Worm (Caenorhabditis elegans) whole organism, L4 larva: ENCODE results near the gene sel-8.

Experiments used
- D1046.2 ChIP-seq: fragments of 200-800 bp; sonication (Bioruptor generic); IDR thresholded peaks from 2 replicates; pipeline ENCODE4 v1.3.6; 2022; ENCODE audit warnings: missing genetic modification characterization, missing compliant biosample characterization
- F37D6.2 ChIP-seq: sonication (generic microtip); optimal IDR thresholded peaks from 2 replicates; lab custom pipeline; 2016; ENCODE audit warnings: mild to moderate bottlenecking, missing genetic modification characterization, missing compliant biosample characterization
- T20F7.1 ChIP-seq: fragments of 200-800 bp; sonication (Bioruptor generic); optimal IDR thresholded peaks from 2 replicates; lab custom pipeline; 2018; ENCODE audit warnings: mild to moderate bottlenecking, missing genetic modification characterization, missing compliant biosample characterization
- Y48G9A.11 ChIP-seq: fragments of 200-800 bp; sonication (Bioruptor generic); IDR thresholded peaks from 2 replicates; pipeline ENCODE4 v1.3.6; 2022; ENCODE audit warnings: missing genetic modification reagents, missing genetic modification characterization, missing compliant biosample characterization
- Y5F2A.4 ChIP-seq: fragments of 200-800 bp; sonication (Bioruptor generic); optimal IDR thresholded peaks from 2 replicates; lab custom pipeline; 2018; ENCODE audit warnings: mild to moderate bottlenecking, missing genetic modification characterization, missing compliant biosample characterization
- ZK546.5 ChIP-seq, 2 experiments: sonication (generic microtip); optimal IDR thresholded peaks; 2 replicates each; lab custom pipeline; 2017; ENCODE audit warnings: missing biosample characterization in 2 of 2, missing genetic modification characterization in 2 of 2
- aha-1 ChIP-seq: fragments of 150-350 bp; peaks from one replicate; lab custom pipeline; 2014; ENCODE audit warnings: missing biosample characterization, missing genetic modification characterization
- ceh-32 ChIP-seq: sonication (generic microtip); optimal IDR thresholded peaks from 2 replicates; lab custom pipeline; 2016; ENCODE audit warnings: mild to moderate bottlenecking, missing genetic modification characterization, missing compliant biosample characterization; ENCODE audit not compliant: poor library complexity
- daf-16 ChIP-seq, 3 experiments: sonication (generic microtip); optimal IDR thresholded peaks; 2 replicates each; lab custom pipeline; 2016 to 2017; ENCODE audit warnings: missing genetic modification characterization in 3 of 3, missing genetic modification reagents in 3 of 3, mild to moderate bottlenecking in 2 of 3, missing compliant biosample characterization in 2 of 3, missing biosample characterization in 1 of 3, moderate library complexity in 1 of 3
- daf-19 ChIP-seq: fragments of 200-800 bp; sonication (Bioruptor generic); conservative IDR thresholded peaks from 2 replicates; pipeline ENCODE4 v1.3.6; 2022; ENCODE audit warnings: missing genetic modification characterization, missing compliant biosample characterization
- daf-8 ChIP-seq: fragments of 200-800 bp; sonication (Bioruptor generic); IDR thresholded peaks from 2 replicates; pipeline ENCODE4 v1.3.6; 2022; ENCODE audit warnings: missing genetic modification characterization, missing compliant biosample characterization
- dmd-6 ChIP-seq: fragments of 200-800 bp; sonication (Bioruptor generic); IDR thresholded peaks from 2 replicates; pipeline ENCODE4 v1.3.6; 2022; ENCODE audit warnings: missing genetic modification reagents, missing genetic modification characterization, missing compliant biosample characterization
- dmd-9 ChIP-seq: fragments of 200-800 bp; sonication (Bioruptor generic); IDR thresholded peaks from 2 replicates; pipeline ENCODE4 v1.3.6; 2022; ENCODE audit warnings: missing genetic modification reagents, missing genetic modification characterization, missing compliant biosample characterization
- duxl-1 ChIP-seq: sonication (generic microtip); optimal IDR thresholded peaks from 2 replicates; lab custom pipeline; 2016; ENCODE audit warnings: mild to moderate bottlenecking, missing genetic modification characterization, moderate library complexity, missing compliant biosample characterization; ENCODE audit not compliant: poor library complexity
- dve-1 ChIP-seq: sonication (generic microtip); optimal IDR thresholded peaks from 2 replicates; lab custom pipeline; 2017; ENCODE audit warnings: antibody characterized with exemption, mild to moderate bottlenecking, missing genetic modification characterization, missing compliant biosample characterization; ENCODE audit not compliant: insufficient read depth
- egl-27 ChIP-seq: sonication (generic microtip); optimal IDR thresholded peaks from 3 replicates; lab custom pipeline; 2017; ENCODE audit warnings: missing biosample characterization, missing genetic modification reagents, missing genetic modification characterization
- hlh-11 ChIP-seq: fragments of 200-800 bp; sonication (Bioruptor generic); optimal IDR thresholded peaks from 2 replicates; lab custom pipeline; 2018; ENCODE audit warnings: mild to moderate bottlenecking, missing genetic modification characterization, missing compliant biosample characterization
- hmg-1.1 ChIP-seq: fragments of 200-800 bp; sonication (Bioruptor generic); IDR thresholded peaks from 2 replicates; pipeline ENCODE4 v1.3.6; 2022; ENCODE audit warnings: missing genetic modification reagents, missing genetic modification characterization, missing compliant biosample characterization
- jun-1 ChIP-seq: fragments of 150-350 bp; optimal IDR thresholded peaks from 2 replicates; lab custom pipeline; 2014; ENCODE audit warnings: missing biosample characterization, missing genetic modification reagents, missing genetic modification characterization
- lim-7 ChIP-seq: fragments of 200-800 bp; sonication (Bioruptor generic); IDR thresholded peaks from 2 replicates; pipeline ENCODE4 v1.3.6; 2022; ENCODE audit warnings: missing genetic modification characterization, missing compliant biosample characterization
- lin-1 ChIP-seq: fragments of 200-800 bp; sonication (Bioruptor generic); IDR thresholded peaks from 2 replicates; pipeline ENCODE4 v1.3.6; 2022; ENCODE audit warnings: missing genetic modification reagents, missing genetic modification characterization, missing compliant biosample characterization
- lir-3 ChIP-seq: sonication (generic microtip); optimal IDR thresholded peaks from 2 replicates; lab custom pipeline; 2016; ENCODE audit warnings: mild to moderate bottlenecking, missing genetic modification characterization, missing compliant biosample characterization
- mdl-1 ChIP-seq, 2 experiments: fragments of 150-350 bp in 1 of 2; sonication (generic microtip) in 1 of 2; optimal IDR thresholded peaks; 2 replicates each; lab custom pipeline; 2014 to 2017; ENCODE audit warnings: missing biosample characterization in 2 of 2, missing genetic modification characterization in 2 of 2
- mdt-29 ChIP-seq: fragments of 200-800 bp; sonication (Bioruptor generic); IDR thresholded peaks from 2 replicates; pipeline ENCODE4 v1.3.6; 2022; ENCODE audit warnings: missing genetic modification reagents, missing genetic modification characterization, missing compliant biosample characterization
- mep-1 ChIP-seq: fragments of 150-350 bp; sonication (generic microtip); optimal IDR thresholded peaks from 3 replicates; lab custom pipeline; 2014; ENCODE audit warnings: missing biosample characterization, missing genetic modification characterization
- nhr-11 ChIP-seq: fragments of 150-350 bp; optimal IDR thresholded peaks from 2 replicates; lab custom pipeline; 2014; ENCODE audit warnings: missing biosample characterization, missing genetic modification characterization
- nhr-41 ChIP-seq: fragments of 200-800 bp; sonication (Bioruptor generic); IDR thresholded peaks from 2 replicates; pipeline ENCODE4 v1.3.6; 2022; ENCODE audit warnings: missing genetic modification reagents, missing genetic modification characterization, missing compliant biosample characterization
- nhr-48 ChIP-seq: sonication (generic microtip); optimal IDR thresholded peaks from 2 replicates; lab custom pipeline; 2016; ENCODE audit warnings: mild to moderate bottlenecking, missing genetic modification characterization, missing compliant biosample characterization
- nhr-6 ChIP-seq: fragments of 150-350 bp; optimal IDR thresholded peaks from 2 replicates; lab custom pipeline; 2014; ENCODE audit warnings: missing biosample characterization, missing genetic modification characterization
- nhr-76 ChIP-seq: fragments of 150-350 bp; optimal IDR thresholded peaks from 2 replicates; lab custom pipeline; 2014; ENCODE audit warnings: missing biosample characterization, missing genetic modification characterization
- php-3 ChIP-seq: fragments of 200-800 bp; sonication (Bioruptor generic); IDR thresholded peaks from 2 replicates; pipeline ENCODE4 v1.3.6; 2022; ENCODE audit warnings: missing genetic modification reagents, missing genetic modification characterization, missing compliant biosample characterization
- pqm-1 ChIP-seq: sonication (generic microtip); optimal IDR thresholded peaks from 2 replicates; lab custom pipeline; 2017; ENCODE audit warnings: missing biosample characterization, missing genetic modification characterization
- set-16 ChIP-seq: fragments of 200-800 bp; sonication (Bioruptor generic); IDR thresholded peaks from 2 replicates; pipeline ENCODE4 v1.3.6; 2022; ENCODE audit warnings: missing genetic modification reagents, missing genetic modification characterization, missing compliant biosample characterization
- skn-1 ChIP-seq: fragments of 150-350 bp; optimal IDR thresholded peaks from 2 replicates; lab custom pipeline; 2014; ENCODE audit warnings: missing biosample characterization, missing genetic modification characterization
- tag-97 ChIP-seq: fragments of 200-800 bp; sonication (Bioruptor generic); IDR thresholded peaks from 2 replicates; pipeline ENCODE4 v1.3.6; 2022; ENCODE audit warnings: missing genetic modification characterization, missing compliant biosample characterization
- tra-1 ChIP-seq: fragments of 200-800 bp; sonication (Bioruptor generic); IDR thresholded peaks from 2 replicates; pipeline ENCODE4 v1.3.6; 2022; ENCODE audit warnings: missing genetic modification reagents, missing genetic modification characterization, missing compliant biosample characterization
- unc-130 ChIP-seq: sonication (generic microtip); optimal IDR thresholded peaks from 2 replicates; lab custom pipeline; 2016; ENCODE audit warnings: missing genetic modification reagents, missing genetic modification characterization, missing compliant biosample characterization
- unc-62 ChIP-seq, 3 experiments: fragments of 150-350 bp in 1 of 3; sonication (generic microtip); optimal IDR thresholded peaks in 2 of 3; peaks in 1 of 3; 1 replicate in 1 of 3; 2 replicates in 2 of 3; lab custom pipeline; 2014 to 2017; ENCODE audit warnings: missing biosample characterization in 3 of 3, missing genetic modification characterization in 3 of 3, missing genetic modification reagents in 3 of 3, missing genotype in 1 of 3
- zag-1 ChIP-seq: fragments of 150-350 bp; optimal IDR thresholded peaks from 2 replicates; lab custom pipeline; 2014; ENCODE audit warnings: missing biosample characterization, missing genetic modification characterization
- ztf-7 ChIP-seq: fragments of 150-350 bp; optimal IDR thresholded peaks from 2 replicates; lab custom pipeline; 2014; ENCODE audit warnings: missing biosample characterization, missing genetic modification characterization

sel-8 gene

DNA sequence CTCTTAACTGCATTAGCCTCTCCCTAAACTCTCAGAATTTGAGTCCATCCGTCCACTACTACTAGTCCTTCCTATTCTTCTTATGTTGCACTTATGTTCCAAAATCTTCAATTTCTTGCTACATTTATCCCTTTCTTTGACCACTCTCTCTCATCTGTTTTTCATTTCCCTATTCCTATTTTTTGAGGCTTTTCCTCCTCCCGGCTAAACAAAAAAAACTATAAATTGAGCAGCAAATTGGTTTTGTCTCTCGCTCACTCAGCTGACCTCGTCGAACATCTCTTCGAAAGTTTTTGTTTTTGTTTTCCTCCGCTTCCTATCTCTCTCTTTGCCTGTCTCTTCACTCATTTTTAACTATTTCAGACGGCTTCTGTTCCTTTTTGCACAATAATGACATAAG lies 36.6 kb downstream of the sel-8 start, which contains the start of gene ptp-1:
Gene ptp-1, plus strand, starts transcription at position 358 of the 400 bp plus-strand sequence.
- TF ChIP-seq unc-62 (GFP tag; optimal IDR thresholded peaks at IDR 0.05 in 1 of 2; lab: Kevin White, UChicago) = peak in 1 of 2 experiments; percentile 31
- no peak for TF ChIP-seq unc-62 (tag; optimal IDR thresholded peaks at IDR 0.05; lab: Kevin White, UChicago)
- no peak for TF ChIP-seq ztf-7 (tag; lab: Kevin White, UChicago)

DNA sequence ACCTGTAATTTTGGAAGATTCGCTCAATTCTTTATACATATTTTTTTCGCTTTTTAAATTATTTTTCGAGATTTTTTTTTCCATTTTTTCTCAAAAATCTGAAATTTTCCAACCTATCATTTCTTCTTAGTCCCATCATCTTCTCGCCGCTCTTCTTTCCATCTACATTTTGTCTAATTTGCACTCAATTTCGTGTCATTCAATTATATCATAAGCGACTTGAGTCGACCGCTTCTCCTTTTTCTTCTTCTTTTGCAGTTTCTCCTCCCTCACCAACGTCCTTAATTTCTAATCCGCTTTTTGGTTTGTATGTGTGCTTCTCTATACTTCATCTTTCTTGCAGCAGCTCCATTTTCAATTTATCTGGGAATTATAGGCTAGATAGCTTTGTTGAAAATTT lies 38.8 kb downstream of the sel-8 start:
- TF ChIP-seq egl-27 (tag; lab: Kevin White, UChicago) (no peak), aha-1 (no peak), D1046.2 (GFP tag; lab: Robert Waterston, UW) (no peak), php-3 (GFP tag; lab: Robert Waterston, UW) (no peak), tra-1 (GFP tag; lab: Robert Waterston, UW) (no peak), dve-1 (no peak), set-16 (no peak), zag-1 (no peak), Y48G9A.11 (no peak), ceh-32 (tag; lab: Kevin White, UChicago) (no peak), nhr-48 (tag; lab: Kevin White, UChicago) (no peak), lim-7 (no peak), daf-8 (GFP tag; lab: Robert Waterston, UW) (no peak)

DNA sequence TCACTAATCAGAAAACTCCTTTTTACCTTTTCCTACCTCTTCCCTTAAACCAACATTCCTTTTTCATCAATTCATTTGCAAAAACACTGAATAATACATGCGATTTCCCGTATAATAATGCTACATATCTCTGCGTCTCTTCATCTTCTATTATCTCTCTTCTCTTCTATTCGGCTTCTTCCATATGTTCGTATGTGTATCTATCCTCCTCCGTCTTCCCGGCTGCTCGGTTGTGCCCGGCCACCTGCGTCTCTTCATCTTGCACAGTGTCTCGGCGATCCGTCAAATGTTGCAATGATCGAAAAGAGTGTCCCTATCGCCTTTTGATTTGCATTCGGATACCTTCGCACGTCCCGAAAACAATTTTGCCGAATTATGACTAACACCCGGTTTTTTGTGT lies 43.6 kb downstream of the sel-8 start:
- no peak for TF ChIP-seq nhr-41 (GFP tag; lab: Robert Waterston, UW)
- no peak for TF ChIP-seq lir-3 (tag; lab: Kevin White, UChicago)
- TF ChIP-seq aha-1 = peak; percentile 32
- TF ChIP-seq lim-7 = no peak
- no peak for TF ChIP-seq Y5F2A.4
- TF ChIP-seq lin-1 (GFP tag; lab: Robert Waterston, UW) = no peak
- no peak for TF ChIP-seq php-3 (GFP tag; lab: Robert Waterston, UW)
- TF ChIP-seq mdl-1 (tag; optimal IDR thresholded peaks at IDR 0.05; lab: Kevin White, UChicago) = no peak
- peak; percentile 20 for TF ChIP-seq hlh-11 (tag; lab: Kevin White, UChicago)
- no peak for TF ChIP-seq nhr-76
- TF ChIP-seq unc-130 (GFP tag; lab: Kevin White, UChicago) = no peak
- TF ChIP-seq tag-97 (GFP tag; lab: Robert Waterston, UW) = no peak

DNA sequence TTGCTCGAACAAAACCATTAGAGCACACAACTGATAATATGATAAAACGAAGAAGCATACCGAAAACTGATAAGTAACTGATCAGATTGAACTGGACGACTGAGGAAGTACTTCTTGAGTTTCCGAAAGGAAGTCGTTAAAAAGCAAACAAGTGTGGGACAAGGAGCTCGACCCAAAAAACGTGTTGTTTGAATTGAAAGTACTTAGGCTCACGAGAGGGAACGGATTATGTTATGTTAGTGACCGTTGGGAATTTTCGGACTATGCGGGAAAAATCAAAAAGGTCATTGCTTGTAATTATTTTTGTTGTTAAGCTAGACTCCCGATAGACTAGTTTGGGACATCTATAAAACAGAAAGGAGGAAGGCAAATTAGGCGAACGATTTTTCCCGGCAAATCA lies 45.3 kb downstream of the sel-8 start, which contains the start of gene C48D5.3:
Gene C48D5.3, minus strand, starts transcription at position 101 of the 400 bp plus-strand sequence.
- no peak for TF ChIP-seq mdt-29
- peak; percentile 44 for TF ChIP-seq pqm-1 (tag; lab: Kevin White, UChicago)

DNA sequence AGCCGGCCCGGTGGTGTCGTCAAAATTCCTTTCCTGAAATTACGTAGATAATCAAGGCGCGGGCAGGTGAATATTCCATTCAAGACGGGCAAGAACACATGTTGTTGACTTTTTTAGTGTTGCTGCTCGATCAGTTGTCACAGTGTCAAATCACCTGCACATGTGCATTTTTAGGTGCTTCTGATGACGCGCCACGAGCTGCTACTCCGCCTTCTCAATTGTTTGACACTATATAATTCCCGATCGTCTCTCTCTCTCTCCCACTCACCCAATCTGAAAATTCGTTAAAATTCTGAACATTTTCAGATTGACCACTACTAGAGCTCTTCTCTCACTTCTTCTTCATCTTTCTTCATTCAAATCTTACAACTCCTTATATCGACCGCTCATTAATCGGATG lies 53.7 kb downstream of the sel-8 start, which contains the start of gene nhr-6:
Gene nhr-6, plus strand, starts transcription at position 301 of the 400 bp plus-strand sequence.
- TF ChIP-seq duxl-1 (tag; lab: Kevin White, UChicago) = no peak
- no peak for TF ChIP-seq skn-1
- TF ChIP-seq, all 104 proteins: peak for 0

DNA sequence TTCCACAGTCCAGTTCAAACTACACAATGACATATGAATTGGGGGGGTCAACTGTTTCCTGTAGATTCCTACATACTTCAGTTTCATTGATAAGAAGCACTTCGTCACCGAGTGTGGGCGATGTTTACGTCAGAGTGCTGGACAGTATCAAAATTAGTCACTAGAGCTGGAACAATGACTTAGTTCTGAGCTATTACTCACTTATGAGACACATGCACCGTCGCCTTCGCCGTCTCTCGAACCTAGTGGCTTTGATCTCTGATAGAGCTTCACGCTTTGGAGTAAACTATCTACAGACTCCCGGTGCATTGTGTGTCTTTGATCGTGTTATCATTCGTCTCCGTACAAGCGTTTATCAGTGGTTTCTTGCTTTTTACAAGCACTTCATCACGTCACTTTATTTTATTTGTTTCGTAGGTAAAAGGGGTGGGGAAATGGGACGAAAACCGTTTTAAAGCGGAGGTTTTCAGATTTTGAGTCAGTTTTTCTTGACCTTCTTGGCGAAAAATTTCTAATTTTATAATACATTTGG lies 55.5 kb downstream of the sel-8 start:
- TF ChIP-seq lim-7 = no peak
- TF ChIP-seq dmd-9 (GFP tag; lab: Robert Waterston, UW) = no peak
- no peak for TF ChIP-seq T20F7.1 (GFP tag; lab: Kevin White, UChicago)
- peak; percentile 60 for TF ChIP-seq hlh-11 (tag; lab: Kevin White, UChicago)
- peak; percentile 39 for TF ChIP-seq pqm-1 (tag; lab: Kevin White, UChicago)
- no peak for TF ChIP-seq mep-1 (tag; lab: Kevin White, UChicago)
- no peak for TF ChIP-seq ZK546.5 (tag; optimal IDR thresholded peaks at IDR 0.05; lab: Kevin White, UChicago)
- TF ChIP-seq skn-1 = no peak
- TF ChIP-seq daf-19 = no peak
- no peak for TF ChIP-seq mdt-29
- TF ChIP-seq jun-1 (tag; lab: Kevin White, UChicago) = no peak
- peak; percentile 77; the same call in 1 of the 2 replicates for TF ChIP-seq dmd-6 (GFP tag; lab: Robert Waterston, UW)
- peak; percentile 22 for TF ChIP-seq nhr-6 (tag; lab: Kevin White, UChicago)
- TF ChIP-seq nhr-48 (tag; lab: Kevin White, UChicago) = peak; percentile 1
- TF ChIP-seq hmg-1.1 (GFP tag; lab: Robert Waterston, UW) = no peak
- no peak for TF ChIP-seq duxl-1 (tag; lab: Kevin White, UChicago)
- TF ChIP-seq nhr-11 (tag; lab: Kevin White, UChicago) = no peak
- peak in 1 of 2 experiments; percentile 55 for TF ChIP-seq unc-62 (GFP tag; optimal IDR thresholded peaks at IDR 0.05 in 1 of 2; lab: Kevin White, UChicago)
- TF ChIP-seq unc-62 (tag; optimal IDR thresholded peaks at IDR 0.05; lab: Kevin White, UChicago) = no peak
- TF ChIP-seq daf-16 (GFP tag; optimal IDR thresholded peaks at IDR 0.05; lab: Kevin White, UChicago) = no peak
- no peak for TF ChIP-seq daf-16 (tag; optimal IDR thresholded peaks at IDR 0.05; lab: Kevin White, UChicago)
- TF ChIP-seq unc-130 (GFP tag; lab: Kevin White, UChicago) = no peak
- TF ChIP-seq F37D6.2 (tag; lab: Kevin White, UChicago) = no peak
